Worm (Caenorhabditis elegans): ENCODE data around the gene F36D3.1.

Gene F36D3.1

ce11 chrV:16535172-16535571, 36.0 kb downstream of the F36D3.1 start, which contains the start of gene Y32B12B.8:
Gene Y32B12B.8, plus strand, starts transcription at chrV:16535472.
- TF ChIP-seq pqm-1 (tag; optimal IDR thresholded peaks at IDR 0.05) (no peak), ceh-30 (tag; optimal IDR thresholded peaks at IDR 0.05) (no peak)

ce11 chrV:16536701-16537100, 37.5 kb downstream of the F36D3.1 start, which contains the start of gene Y32B12B.1:
Gene Y32B12B.1, plus strand, starts transcription at chrV:16537001.
- no peak for TF ChIP-seq ceh-2 (tag; optimal IDR thresholded peaks at IDR 0.05)
- TF ChIP-seq F13H6.1 (tag; optimal IDR thresholded peaks at IDR 0.05), result no peak
- TF ChIP-seq fkh-6 (tag; optimal IDR thresholded peaks at IDR 0.05), result no peak
- no peak for TF ChIP-seq dve-1 (tag; optimal IDR thresholded peaks at IDR 0.05)
- TF ChIP-seq unc-55 (GFP tag; optimal IDR thresholded peaks at IDR 0.05), result no peak
- no peak for TF ChIP-seq npax-4 (tag; optimal IDR thresholded peaks at IDR 0.05)
- TF ChIP-seq ets-4 (tag; optimal IDR thresholded peaks at IDR 0.05), result no peak
- no peak for TF ChIP-seq hlh-30 (tag; optimal IDR thresholded peaks at IDR 0.05; ENCODE audit: insufficient read depth)
- TF ChIP-seq ama-1 (optimal IDR thresholded peaks at IDR 0.05), result no peak
- no peak for TF ChIP-seq ceh-19 (GFP tag; optimal IDR thresholded peaks at IDR 0.05)
- no peak for TF ChIP-seq ceh-34 (tag; optimal IDR thresholded peaks at IDR 0.05)
- TF ChIP-seq dmd-4 (tag; optimal IDR thresholded peaks at IDR 0.05; ENCODE audit: borderline replicate concordance), result no peak
- no peak for TF ChIP-seq pha-2 (tag; optimal IDR thresholded peaks at IDR 0.05)
- TF ChIP-seq pros-1 (tag; optimal IDR thresholded peaks at IDR 0.05), result no peak
- TF ChIP-seq gmeb-2 (tag; optimal IDR thresholded peaks at IDR 0.05), result no peak
- TF ChIP-seq nhr-232 (tag; optimal IDR thresholded peaks at IDR 0.05), result no peak
- TF ChIP-seq hlh-8 (tag; optimal IDR thresholded peaks at IDR 0.05), result no peak
- TF ChIP-seq nfya-1 (tag; optimal IDR thresholded peaks at IDR 0.05), result no peak
- no peak for TF ChIP-seq fkh-10 (GFP tag; optimal IDR thresholded peaks at IDR 0.05)
- TF ChIP-seq madf-2 (tag; optimal IDR thresholded peaks at IDR 0.05), result no peak

- TF ChIP-seq lim-6 (tag; optimal IDR thresholded peaks at IDR 0.05) (no peak), ets-4 (tag; optimal IDR thresholded peaks at IDR 0.05) (peak; percentile 1), unc-42 (tag; optimal IDR thresholded peaks at IDR 0.05) (peak; percentile 28), pat-9 (tag; optimal IDR thresholded peaks at IDR 0.05) (no peak), fkh-10 (GFP tag; optimal IDR thresholded peaks at IDR 0.05) (no peak), hlh-13 (GFP tag; optimal IDR thresholded peaks at IDR 0.05) (no peak), ceh-9 (tag; optimal IDR thresholded peaks at IDR 0.05) (no peak), ceh-31 (tag; optimal IDR thresholded peaks at IDR 0.05) (peak; percentile 25), ahr-1 (tag; optimal IDR thresholded peaks at IDR 0.05) (no peak), elt-2 (tag; optimal IDR thresholded peaks at IDR 0.05) (no peak), ceh-6 (GFP tag; optimal IDR thresholded peaks at IDR 0.05) (no peak), pha-2 (tag; optimal IDR thresholded peaks at IDR 0.05) (no peak), Y22D7AL.16 (tag; optimal IDR thresholded peaks at IDR 0.05) (no peak), che-1 (tag; optimal IDR thresholded peaks at IDR 0.05) (no peak), pag-3 (tag; optimal IDR thresholded peaks at IDR 0.05; ENCODE audit: borderline replicate concordance) (no peak), pqm-1 (tag; optimal IDR thresholded peaks at IDR 0.05) (no peak), mec-3 (tag; optimal IDR thresholded peaks at IDR 0.05; ENCODE audit: borderline replicate concordance) (no peak), nfya-1 (tag; optimal IDR thresholded peaks at IDR 0.05) (no peak), C08G9.2 (tag; optimal IDR thresholded peaks at IDR 0.05) (peak; percentile 31), ceh-22 (tag; optimal IDR thresholded peaks at IDR 0.05) (no peak), ceh-2 (tag; optimal IDR thresholded peaks at IDR 0.05) (peak; percentile 1), zip-5 (tag; optimal IDR thresholded peaks at IDR 0.05) (no peak), tbx-7 (tag; optimal IDR thresholded peaks at IDR 0.05) (peak; percentile 7), hlh-15 (tag; optimal IDR thresholded peaks at IDR 0.05) (no peak)
Measured at ce11 chrV:16537908-16538446, 38.8 kb downstream of the F36D3.1 start, which contains the start of gene Y32B12B.2. Gene Y32B12B.2, plus strand, starts transcription at chrV:16538396.

All from whole organism, late embryonic.